Worm (Caenorhabditis elegans): ENCODE results near the gene C08B11.9.

The C08B11.9 gene

ce11 chrII:8037863-8038262, at the start of gene C08B11.9:
Gene C08B11.9, minus strand, starts transcription at chrII:8038169.
- TF ChIP-seq ztf-11 (tag; optimal IDR thresholded peaks at IDR 0.05) (no peak), nhr-76 (tag; optimal IDR thresholded peaks at IDR 0.05) (no peak), ZK546.5 (tag; optimal IDR thresholded peaks at IDR 0.05) (no peak), snpc-4 (tag; optimal IDR thresholded peaks at IDR 0.05) (no peak), mdl-1 (tag; optimal IDR thresholded peaks at IDR 0.05) (no peak), ztf-4 (tag; optimal IDR thresholded peaks at IDR 0.05) (no peak), ceh-82 (tag; optimal IDR thresholded peaks at IDR 0.05) (no peak), nhr-11 (tag; optimal IDR thresholded peaks at IDR 0.05) (no peak), skn-1 (tag; optimal IDR thresholded peaks at IDR 0.05) (no peak), pha-4 (tag; optimal IDR thresholded peaks at IDR 0.05) (no peak), nhr-28 (tag; optimal IDR thresholded peaks at IDR 0.05) (no peak), mml-1 (tag; optimal IDR thresholded peaks at IDR 0.05) (no peak), fkh-10 (GFP tag; optimal IDR thresholded peaks at IDR 0.05) (no peak), elt-3 (tag; optimal IDR thresholded peaks at IDR 0.05) (no peak), nhr-43 (tag; optimal IDR thresholded peaks at IDR 0.05; ENCODE audit: poor library complexity, severe bottlenecking) (no peak), ceh-16 (tag; optimal IDR thresholded peaks at IDR 0.05) (no peak), pqm-1 (tag; optimal IDR thresholded peaks at IDR 0.05) (no peak), jun-1 (tag; optimal IDR thresholded peaks at IDR 0.05) (no peak), egl-27 (tag; optimal IDR thresholded peaks at IDR 0.05) (no peak)

- no peak for TF ChIP-seq nhr-28 (tag; optimal IDR thresholded peaks at IDR 0.05)
- no peak for TF ChIP-seq nhr-11 (tag; optimal IDR thresholded peaks at IDR 0.05)
- peak; percentile 37 for TF ChIP-seq R02D3.7 (tag; optimal IDR thresholded peaks at IDR 0.05)
- no peak for TF ChIP-seq egl-5 (tag; optimal IDR thresholded peaks at IDR 0.05)
- no peak for TF ChIP-seq elt-3 (tag; optimal IDR thresholded peaks at IDR 0.05)
- TF ChIP-seq mdl-1 (tag; optimal IDR thresholded peaks at IDR 0.05): no peak
- TF ChIP-seq ceh-16 (tag; optimal IDR thresholded peaks at IDR 0.05): no peak
- TF ChIP-seq lin-15B (tag; optimal IDR thresholded peaks at IDR 0.05): peak; percentile 79
- no peak for TF ChIP-seq skn-1 (tag; optimal IDR thresholded peaks at IDR 0.05)
- TF ChIP-seq eor-1 (tag; optimal IDR thresholded peaks at IDR 0.05): no peak
- peak; percentile 43 for TF ChIP-seq elt-2 (tag; optimal IDR thresholded peaks at IDR 0.05)
- no peak for TF ChIP-seq ztf-4 (tag; optimal IDR thresholded peaks at IDR 0.05)
- TF ChIP-seq nhr-237 (tag; optimal IDR thresholded peaks at IDR 0.05): no peak
- TF ChIP-seq nhr-77 (tag; optimal IDR thresholded peaks at IDR 0.05): no peak
- no peak for TF ChIP-seq ZK546.5 (tag; optimal IDR thresholded peaks at IDR 0.05)
- no peak for TF ChIP-seq fkh-2 (tag; optimal IDR thresholded peaks at IDR 0.05)
- TF ChIP-seq nhr-25 (tag; optimal IDR thresholded peaks at IDR 0.05): peak; percentile 56
- TF ChIP-seq nfya-1 (tag; optimal IDR thresholded peaks at IDR 0.05; ENCODE audit: insufficient read depth): peak; percentile 74
- TF ChIP-seq fos-1 (tag; optimal IDR thresholded peaks at IDR 0.05): no peak
- TF ChIP-seq tbx-2 (tag; optimal IDR thresholded peaks at IDR 0.05): no peak
- TF ChIP-seq ceh-28 (tag; optimal IDR thresholded peaks at IDR 0.05): no peak
- no peak for TF ChIP-seq ama-1 (optimal IDR thresholded peaks at IDR 0.05)
- no peak for TF ChIP-seq mml-1 (tag; optimal IDR thresholded peaks at IDR 0.05)
- TF ChIP-seq lsy-12 (tag; optimal IDR thresholded peaks at IDR 0.05): no peak
- TF ChIP-seq snpc-4 (tag; optimal IDR thresholded peaks at IDR 0.05): peak; percentile 92
- TF ChIP-seq nhr-67 (tag; optimal IDR thresholded peaks at IDR 0.05): no peak
- peak; percentile 46 for TF ChIP-seq hmg-11 (tag; optimal IDR thresholded peaks at IDR 0.05)
- no peak for TF ChIP-seq unc-39 (tag; optimal IDR thresholded peaks at IDR 0.05)
- TF ChIP-seq sea-2 (GFP tag; optimal IDR thresholded peaks at IDR 0.05): no peak
- peak; percentile 21 for TF ChIP-seq nhr-43 (tag; optimal IDR thresholded peaks at IDR 0.05; ENCODE audit: poor library complexity, severe bottlenecking)
- TF ChIP-seq nhr-23 (tag; optimal IDR thresholded peaks at IDR 0.05): peak; percentile 80
- TF ChIP-seq elt-1 (tag; optimal IDR thresholded peaks at IDR 0.05): no peak
- TF ChIP-seq fkh-10 (GFP tag; optimal IDR thresholded peaks at IDR 0.05): no peak
- TF ChIP-seq ceh-82 (tag; optimal IDR thresholded peaks at IDR 0.05): no peak
- no peak for TF ChIP-seq nhr-76 (tag; optimal IDR thresholded peaks at IDR 0.05)
- TF ChIP-seq daf-12 (tag; optimal IDR thresholded peaks at IDR 0.05): no peak
- no peak for TF ChIP-seq egl-27 (tag; optimal IDR thresholded peaks at IDR 0.05)
- TF ChIP-seq zag-1 (tag; optimal IDR thresholded peaks at IDR 0.05): no peak
- TF ChIP-seq pqm-1 (tag; optimal IDR thresholded peaks at IDR 0.05): peak; percentile 36
- TF ChIP-seq aly-2 (tag; optimal IDR thresholded peaks at IDR 0.05): no peak
- peak; percentile 86 for TF ChIP-seq pha-4 (tag; optimal IDR thresholded peaks at IDR 0.05)
- TF ChIP-seq lin-39 (tag; optimal IDR thresholded peaks at IDR 0.05): no peak
- peak; percentile 23 for TF ChIP-seq jun-1 (tag; optimal IDR thresholded peaks at IDR 0.05)
- no peak for TF ChIP-seq ztf-11 (tag; optimal IDR thresholded peaks at IDR 0.05)
- TF ChIP-seq ceh-9 (tag; optimal IDR thresholded peaks at IDR 0.05): no peak
- TF ChIP-seq unc-62 (GFP tag; optimal IDR thresholded peaks at IDR 0.05): no peak
- no peak for TF ChIP-seq nhr-12 (tag; optimal IDR thresholded peaks at IDR 0.05)
These were observed 48.8 kb upstream of the C08B11.9 start, which contains the start of gene K02C4.3 for ce11 chrII:8086803-8087202. Gene K02C4.3, minus strand, starts transcription at chrII:8086853.
